Worm (Caenorhabditis elegans): Measurements from ENCODE around the gene thoc-2.

Gene thoc-2

ce11 chrIII:6411430-6411829 is 43.6 kb downstream of the thoc-2 start (continued):
- TF ChIP-seq sptf-1 (tag; optimal IDR thresholded peaks at IDR 0.05) (no peak), nhr-12 (tag; optimal IDR thresholded peaks at IDR 0.05) (no peak), grh-1 (GFP tag; IDR thresholded peaks at IDR 0.05) (no peak), nhr-20 (tag; optimal IDR thresholded peaks at IDR 0.05) (no peak), mep-1 (tag; optimal IDR thresholded peaks at IDR 0.05) (no peak), ama-1 (optimal IDR thresholded peaks at IDR 0.05) (no peak), nhr-47 (tag; optimal IDR thresholded peaks at IDR 0.05) (no peak), nhr-84 (tag; optimal IDR thresholded peaks at IDR 0.05) (no peak), xbp-1 (tag; optimal IDR thresholded peaks at IDR 0.05) (no peak), elt-2 (tag; optimal IDR thresholded peaks at IDR 0.05) (peak; percentile 25), blmp-1 (tag; optimal IDR thresholded peaks at IDR 0.05) (peak; percentile 33), F16B12.6 (tag; optimal IDR thresholded peaks at IDR 0.05) (no peak), ztf-4 (tag; optimal IDR thresholded peaks at IDR 0.05) (no peak), pax-3 (tag; optimal IDR thresholded peaks at IDR 0.05) (no peak), nhr-71 (tag; optimal IDR thresholded peaks at IDR 0.05) (peak; percentile 35), nhr-76 (tag; optimal IDR thresholded peaks at IDR 0.05) (no peak), mdl-1 (tag; optimal IDR thresholded peaks at IDR 0.05) (no peak), nhr-11 (tag; optimal IDR thresholded peaks at IDR 0.05) (no peak), pag-3 (tag; optimal IDR thresholded peaks at IDR 0.05; ENCODE audit: borderline replicate concordance, insufficient read depth) (no peak), ceh-8 (GFP tag; optimal IDR thresholded peaks at IDR 0.05) (no peak), mab-9 (GFP tag; IDR thresholded peaks at IDR 0.05) (no peak), unc-86 (tag; optimal IDR thresholded peaks at IDR 0.05) (no peak), sox-4 (tag; optimal IDR thresholded peaks at IDR 0.05) (no peak), nhr-77 (tag; optimal IDR thresholded peaks at IDR 0.05) (no peak)

- no peak for TF ChIP-seq egl-13 (tag; optimal IDR thresholded peaks at IDR 0.05)
- no peak for TF ChIP-seq hlh-17 (GFP tag; optimal IDR thresholded peaks at IDR 0.05; ENCODE audit: borderline replicate concordance)
- no peak for TF ChIP-seq lin-13 (GFP tag; optimal IDR thresholded peaks at IDR 0.05)
- no peak for TF ChIP-seq C34B4.2 (tag; optimal IDR thresholded peaks at IDR 0.05)
- TF ChIP-seq F16B12.6 (tag; optimal IDR thresholded peaks at IDR 0.05): no peak
- no peak for TF ChIP-seq vab-15 (tag; optimal IDR thresholded peaks at IDR 0.05)
- no peak for TF ChIP-seq nhr-28 (tag; optimal IDR thresholded peaks at IDR 0.05)
These were observed 44.1 kb downstream of the thoc-2 start, which contains the start of gene C05D11.5 for ce11 chrIII:6411914-6412313. TSS of gene C05D11.5 (minus strand) at chrIII:6412014.

ce11 chrIII:6415306-6415973 is 47.6 kb downstream of the thoc-2 start, which contains the start of gene nas-4:
TSS of gene nas-4 (minus strand) at chrIII:6415656.
- TF ChIP-seq C34B4.2 (tag; optimal IDR thresholded peaks at IDR 0.05) (no peak), dsc-1 (tag; optimal IDR thresholded peaks at IDR 0.05) (peak; percentile 7), grh-1 (GFP tag; IDR thresholded peaks at IDR 0.05) (peak; percentile 32; the same call in 1 of the 2 replicates), C16A3.4 (tag; optimal IDR thresholded peaks at IDR 0.05) (no peak), nhr-90 (tag; optimal IDR thresholded peaks at IDR 0.05; ENCODE audit: poor library complexity) (peak; percentile 40), ama-1 (optimal IDR thresholded peaks at IDR 0.05) (peak; percentile 38), nhr-85 (tag) (peak; percentile 70), aly-2 (tag; optimal IDR thresholded peaks at IDR 0.05) (peak; percentile 39), nhr-71 (tag; optimal IDR thresholded peaks at IDR 0.05) (peak; percentile 45), tbx-2 (tag; optimal IDR thresholded peaks at IDR 0.05) (peak; percentile 27), ztf-4 (tag; optimal IDR thresholded peaks at IDR 0.05) (peak; percentile 41), elt-3 (tag; optimal IDR thresholded peaks at IDR 0.05) (no peak), egl-27 (tag; optimal IDR thresholded peaks at IDR 0.05) (no peak), Y116A8C.19 (tag; optimal IDR thresholded peaks at IDR 0.05; ENCODE audit: borderline replicate concordance) (no peak), nhr-47 (tag; optimal IDR thresholded peaks at IDR 0.05) (peak; percentile 42), snu-23 (GFP tag; optimal IDR thresholded peaks at IDR 0.05) (peak; percentile 42), lin-13 (GFP tag; optimal IDR thresholded peaks at IDR 0.05) (no peak), nhr-20 (tag; optimal IDR thresholded peaks at IDR 0.05) (peak; percentile 5)
